Worm (Caenorhabditis elegans) whole organism, L4 larva: ENCODE results near the gene C33C12.4.

ENCODE experiments used
- T20F7.1 ChIP-seq: fragments of 200-800 bp; sonication (Bioruptor generic); optimal IDR thresholded peaks from 2 replicates; lab custom pipeline; 2018; ENCODE audit warnings: mild to moderate bottlenecking, missing genetic modification characterization, missing compliant biosample characterization
- ama-1 ChIP-seq: fragments of 150-350 bp; optimal IDR thresholded peaks from 2 replicates; lab custom pipeline; 2014; ENCODE audit warnings: inconsistent platforms, mixed read lengths
- mdl-1 ChIP-seq, 2 experiments: fragments of 150-350 bp in 1 of 2; sonication (generic microtip) in 1 of 2; optimal IDR thresholded peaks; 2 replicates each; lab custom pipeline; 2014 to 2017; ENCODE audit warnings: missing biosample characterization in 2 of 2, missing genetic modification characterization in 2 of 2
- mxl-3 ChIP-seq: fragments of 200-800 bp; sonication (Bioruptor generic); optimal IDR thresholded peaks from 2 replicates; lab custom pipeline; 2018; ENCODE audit warnings: mild to moderate bottlenecking, missing genetic modification characterization, missing compliant biosample characterization
- nhr-10 ChIP-seq: fragments of 150-350 bp; optimal IDR thresholded peaks from 2 replicates; lab custom pipeline; 2014; ENCODE audit warnings: missing biosample characterization, missing genetic modification characterization
- nhr-11 ChIP-seq: fragments of 150-350 bp; optimal IDR thresholded peaks from 2 replicates; lab custom pipeline; 2014; ENCODE audit warnings: missing biosample characterization, missing genetic modification characterization
- pqm-1 ChIP-seq: sonication (generic microtip); optimal IDR thresholded peaks from 2 replicates; lab custom pipeline; 2017; ENCODE audit warnings: missing biosample characterization, missing genetic modification characterization
- snpc-4 ChIP-seq: fragments of 150-350 bp; optimal IDR thresholded peaks from 2 replicates; lab custom pipeline; 2014; ENCODE audit warnings: missing biosample characterization, missing genetic modification characterization
- unc-39 ChIP-seq: sonication (generic microtip); optimal IDR thresholded peaks from 2 replicates; lab custom pipeline; 2017; ENCODE audit warnings: missing biosample characterization, missing genetic modification characterization
- unc-62 ChIP-seq, 3 experiments: fragments of 150-350 bp in 1 of 3; sonication (generic microtip); optimal IDR thresholded peaks in 2 of 3; peaks in 1 of 3; 1 replicate in 1 of 3; 2 replicates in 2 of 3; lab custom pipeline; 2014 to 2017; ENCODE audit warnings: missing biosample characterization in 3 of 3, missing genetic modification characterization in 3 of 3, missing genetic modification reagents in 3 of 3, missing genotype in 1 of 3

- TF ChIP-seq ama-1 (lab: Kevin White, UChicago) (no peak), unc-39 (no peak), nhr-10 (tag; lab: Kevin White, UChicago) (no peak), nhr-11 (tag; lab: Kevin White, UChicago) (no peak), pqm-1 (peak; percentile 47), mdl-1 (tag; optimal IDR thresholded peaks at IDR 0.05; lab: Kevin White, UChicago) (no peak), mxl-3 (GFP tag; lab: Kevin White, UChicago) (no peak), unc-62 (GFP tag; optimal IDR thresholded peaks at IDR 0.05 in 1 of 2; lab: Kevin White, UChicago) (no peak), unc-62 (tag; optimal IDR thresholded peaks at IDR 0.05; lab: Kevin White, UChicago) (no peak), snpc-4 (tag; lab: Kevin White, UChicago) (no peak), T20F7.1 (GFP tag; lab: Kevin White, UChicago) (no peak)
Observed at ce11 chrII:2122091-2122490, 44.2 kb downstream of the C33C12.4 start, which contains the start of gene math-37.
